Fruit fly (Drosophila melanogaster): ENCODE data around the gene CG17375.

DNA sequence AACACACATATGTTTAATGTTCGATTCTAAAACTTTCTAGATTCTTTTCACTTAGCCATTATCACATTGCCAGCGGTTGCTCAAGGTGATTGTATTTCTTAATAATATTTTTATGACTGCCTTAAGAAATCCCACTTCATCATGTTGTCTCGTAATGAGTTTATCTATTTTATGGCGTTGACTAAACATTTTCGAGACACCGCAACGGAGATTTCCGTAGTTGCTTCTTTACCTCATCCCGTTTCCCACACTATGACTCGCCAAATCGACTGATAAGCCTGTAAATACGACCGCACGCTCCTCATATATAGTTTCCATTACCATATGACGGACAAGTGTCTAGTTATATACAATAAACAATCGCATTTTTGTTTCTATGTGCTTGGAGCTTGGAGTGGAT is 20.0 kb downstream of the CG17375 start:
- TF ChIP-seq h (optimal IDR thresholded peaks at IDR 0.05) (no peak), Oaz (GFP tag; IDR thresholded peaks at IDR 0.05) (no peak), CG4424 (GFP tag; optimal IDR thresholded peaks at IDR 0.05) (no peak), Dip3 (GFP tag; optimal IDR thresholded peaks at IDR 0.05) (no peak), CG13296 (GFP tag; optimal IDR thresholded peaks at IDR 0.05) (no peak), Eip74EF (GFP tag; optimal IDR thresholded peaks at IDR 0.05) (no peak)
